Worm (Caenorhabditis elegans): ENCODE data around the gene bath-33.
A peak's percentile ranks its signal among the peaks of the same experiment; 100 is the strongest.

DNA sequence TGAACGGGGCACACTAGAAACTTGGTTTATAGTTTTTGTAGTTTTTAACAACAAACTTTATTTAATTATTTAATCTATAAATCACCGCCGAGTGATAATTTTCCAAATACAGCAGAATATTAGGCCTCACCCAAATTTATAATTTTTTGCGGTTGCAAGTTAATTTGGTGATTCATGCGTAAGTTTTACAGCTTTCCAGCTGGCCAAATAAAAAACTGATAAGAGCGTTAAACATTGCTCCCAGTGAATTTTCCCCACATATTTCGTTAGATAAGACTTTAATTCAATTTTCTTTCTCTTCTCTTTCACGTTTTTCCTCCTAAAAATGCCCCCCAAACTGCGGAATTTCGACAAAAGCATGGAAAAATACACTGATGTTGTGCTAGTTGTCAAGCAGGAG, 4.5 kb downstream of the bath-33 start, which contains the start of gene bath-47:
- TF ChIP-seq eor-1 (tag; optimal IDR thresholded peaks at IDR 0.05) (no peak), nhr-28 (tag; optimal IDR thresholded peaks at IDR 0.05) (no peak), nhr-77 (tag; optimal IDR thresholded peaks at IDR 0.05) (no peak), skn-1 (tag; optimal IDR thresholded peaks at IDR 0.05) (no peak), fkh-10 (GFP tag; optimal IDR thresholded peaks at IDR 0.05) (no peak), pqm-1 (tag; optimal IDR thresholded peaks at IDR 0.05) (peak; percentile 36), zag-1 (tag; optimal IDR thresholded peaks at IDR 0.05) (no peak), fos-1 (tag; optimal IDR thresholded peaks at IDR 0.05) (no peak), nhr-25 (tag; optimal IDR thresholded peaks at IDR 0.05) (no peak)
